Fruit fly (Drosophila melanogaster): ENCODE results near the gene CG8003.

The CG8003 gene

DNA sequence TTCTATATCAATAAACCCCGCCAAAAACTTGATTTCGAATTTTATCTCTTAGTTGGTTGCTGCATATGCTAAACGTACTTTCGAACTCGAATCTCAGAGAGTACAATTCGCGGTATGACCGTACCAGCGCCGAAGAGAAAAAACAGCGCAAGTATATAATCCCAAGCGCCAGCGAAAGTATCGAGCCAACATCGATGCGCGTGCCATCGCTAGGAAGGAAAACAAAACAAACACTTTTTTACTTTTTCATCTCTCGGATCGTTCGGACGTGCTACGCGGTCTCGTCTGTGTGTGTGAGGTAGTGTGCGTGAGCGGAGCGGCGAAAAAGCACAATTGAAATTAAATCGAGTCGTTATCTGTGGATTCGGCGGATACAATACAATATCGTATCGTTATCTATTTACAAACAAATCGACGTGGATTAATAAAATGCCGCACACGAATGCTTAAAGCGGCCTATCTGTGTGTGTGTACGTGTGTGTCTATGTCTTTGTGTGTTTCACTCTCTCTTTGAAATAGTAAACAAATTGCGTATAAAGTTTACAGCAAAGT is 3.3 kb downstream of the CG8003 start, which contains the start of gene simj (continued):
- TF ChIP-seq CG3281 (GFP tag; optimal IDR thresholded peaks at IDR 0.05) (peak; percentile 23), hbn (GFP tag; IDR thresholded peaks at IDR 0.05; ENCODE audit: partially characterized antibody) (peak; percentile 88), Abd-B (GFP tag; optimal IDR thresholded peaks at IDR 0.05) (no peak), CG1602 (GFP tag; optimal IDR thresholded peaks at IDR 0.05) (no peak), CTCF (GFP tag; optimal IDR thresholded peaks at IDR 0.05) (peak; percentile 71), CG4360 (GFP tag; IDR thresholded peaks at IDR 0.05) (0 out of 2 replicates have a peak, but pooled peaks have one; percentile 23), wek (GFP tag; optimal IDR thresholded peaks at IDR 0.05) (peak; percentile 75), CG10147 (GFP tag; optimal IDR thresholded peaks at IDR 0.05) (peak; percentile 2), HLH54F (GFP tag; optimal IDR thresholded peaks at IDR 0.05) (peak; percentile 26), Mes4 (GFP tag; optimal IDR thresholded peaks at IDR 0.05) (peak; percentile 1), Awh (GFP tag; IDR thresholded peaks at IDR 0.05) (no peak; the same call in 1 of the 2 replicates), Blimp-1 (GFP tag; optimal IDR thresholded peaks at IDR 0.05) (peak; percentile 26), CG1024 (GFP tag; IDR thresholded peaks at IDR 0.05) (no peak), CG34224 (GFP tag; IDR thresholded peaks at IDR 0.05; ENCODE audit: partially characterized antibody) (peak; percentile 90), sd (tag; optimal IDR thresholded peaks at IDR 0.05) (peak; percentile 59), CG14667 (GFP tag; IDR thresholded peaks at IDR 0.05) (no peak), Atf3 (GFP tag; optimal IDR thresholded peaks at IDR 0.05) (no peak), YL-1 (GFP tag; optimal IDR thresholded peaks at IDR 0.05) (no peak), sens (GFP tag) (peak; percentile 82), Pdp1 (GFP tag; optimal IDR thresholded peaks at IDR 0.05) (peak; percentile 38 to 55), CG10366 (GFP tag; IDR thresholded peaks at IDR 0.05) (no peak), Dll (GFP tag; IDR thresholded peaks at IDR 0.05; ENCODE audit: partially characterized antibody) (peak; percentile 76), aop (GFP tag; IDR thresholded peaks at IDR 0.05) (no peak), mld (GFP tag; IDR thresholded peaks at IDR 0.05; ENCODE audit: partially characterized antibody) (peak; percentile 69; the same call in 1 of the 3 replicates), Hsf (GFP tag; optimal IDR thresholded peaks at IDR 0.05) (peak; percentile 51), CrebB (tag; optimal IDR thresholded peaks at IDR 0.05) (peak; percentile 58), ssp (GFP tag; IDR thresholded peaks at IDR 0.05) (no peak), shn (GFP tag; optimal IDR thresholded peaks at IDR 0.05) (peak; percentile 4), Gug (GFP tag; IDR thresholded peaks at IDR 0.05) (peak; percentile 27; the same call in 1 of the 4 replicates), sc (optimal IDR thresholded peaks at IDR 0.05) (no peak), sc (GFP tag; optimal IDR thresholded peaks at IDR 0.05) (no peak), croc (GFP tag; conservative IDR thresholded peaks at IDR 0.05) (no peak), CG11696 (GFP tag; IDR thresholded peaks at IDR 0.05) (peak; percentile 37; the same call in 1 of the 2 replicates), sqz (GFP tag; optimal IDR thresholded peaks at IDR 0.05) (peak; percentile 67), tna (GFP tag; IDR thresholded peaks at IDR 0.05; ENCODE audit: partially characterized antibody) (peak; percentile 84), CG3163 (GFP tag; optimal IDR thresholded peaks at IDR 0.05) (peak; percentile 83), onecut (GFP tag; IDR thresholded peaks at IDR 0.05) (peak; percentile 72), TFAM (GFP tag; optimal IDR thresholded peaks at IDR 0.05) (no peak), Dp (GFP tag; optimal IDR thresholded peaks at IDR 0.05) (peak; percentile 81), CG16779 (GFP tag; IDR thresholded peaks at IDR 0.05) (0 out of 2 replicates have a peak, but pooled peaks have one; percentile 27), CG12236 (GFP tag; optimal IDR thresholded peaks at IDR 0.05) (peak; percentile 21), CG3407 (GFP tag; optimal IDR thresholded peaks at IDR 0.05) (no peak), kah (GFP tag; optimal IDR thresholded peaks at IDR 0.05) (peak; percentile 67), Poxn (GFP tag; IDR thresholded peaks at IDR 0.05) (no peak), chif (GFP tag; optimal IDR thresholded peaks at IDR 0.05) (no peak), CG13624 (GFP tag; optimal IDR thresholded peaks at IDR 0.05) (peak; percentile 75), CG33213 (GFP tag; optimal IDR thresholded peaks at IDR 0.05) (peak; percentile 69), ind (GFP tag; optimal IDR thresholded peaks at IDR 0.05) (no peak), Six4 (GFP tag; optimal IDR thresholded peaks at IDR 0.05) (no peak), CG2129 (GFP tag; IDR thresholded peaks at IDR 0.05; ENCODE audit: partially characterized antibody) (peak; percentile 44; the same call in 1 of the 2 replicates), Doc3 (GFP tag; IDR thresholded peaks at IDR 0.05; ENCODE audit: partially characterized antibody) (peak; percentile 60)

Measured in whole organism, embryonic.